Fruit fly (Drosophila melanogaster) whole organism, embryonic: ENCODE data around the gene Pi4KIIalpha.

ENCODE experiments used
- CG1024 ChIP-seq: fragments of 200-800 bp; sonication (Bioruptor generic); IDR thresholded peaks from 2 replicates; pipeline ENCODE4 v1.3.6; 2022; ENCODE audit warnings: missing biosample characterization, missing genetic modification characterization
- CG10462 ChIP-seq: fragments of 200-800 bp; sonication (Bioruptor generic); optimal IDR thresholded peaks from 2 replicates; lab custom pipeline; 2016; ENCODE audit warnings: missing biosample characterization, missing genetic modification characterization
- CG10654 ChIP-seq: fragments of 200-800 bp; sonication (Bioruptor generic); optimal IDR thresholded peaks from 2 replicates; lab custom pipeline; 2016; ENCODE audit warnings: missing biosample characterization, missing genetic modification characterization
- CG11093 ChIP-seq: fragments of 200-800 bp; sonication (Bioruptor generic); IDR thresholded peaks from 3 replicates; pipeline ENCODE4 v1.3.6; 2022; ENCODE audit warnings: missing biosample characterization, missing genetic modification characterization
- CG11456 ChIP-seq: fragments of 200-800 bp; sonication (Bioruptor generic); IDR thresholded peaks from 3 replicates; pipeline ENCODE4 v1.3.6; 2022; ENCODE audit warnings: missing biosample characterization, missing genetic modification characterization
- CG11723 ChIP-seq: fragments of 200-800 bp; sonication (Bioruptor generic); optimal IDR thresholded peaks from 2 replicates; lab custom pipeline; 2017; ENCODE audit warnings: missing biosample characterization, mild to moderate bottlenecking, missing genetic modification characterization
- CG12236 ChIP-seq: fragments of 200-800 bp; sonication (Bioruptor generic); optimal IDR thresholded peaks from 2 replicates; lab custom pipeline; 2016; ENCODE audit warnings: missing biosample characterization, missing genetic modification characterization
- CG12744 ChIP-seq: fragments of 200-800 bp; sonication (Bioruptor generic); optimal IDR thresholded peaks from 2 replicates; lab custom pipeline; 2016; ENCODE audit warnings: missing biosample characterization, missing genetic modification characterization
- CG15601 ChIP-seq: fragments of 200-800 bp; sonication (Bioruptor generic); optimal IDR thresholded peaks from 3 replicates; lab custom pipeline; 2019; ENCODE audit warnings: missing biosample characterization, mild to moderate bottlenecking, missing genetic modification characterization, moderate library complexity
- CG2678 ChIP-seq: fragments of 200-800 bp; sonication (Bioruptor generic); optimal IDR thresholded peaks from 3 replicates; lab custom pipeline; 2019; ENCODE audit warnings: missing biosample characterization, mild to moderate bottlenecking, missing genetic modification characterization, moderate library complexity
- CG2875 ChIP-seq: fragments of 200-800 bp; sonication (Bioruptor generic); optimal IDR thresholded peaks from 2 replicates; lab custom pipeline; 2017; ENCODE audit warnings: missing biosample characterization, mild to moderate bottlenecking, missing genetic modification characterization, missing genetic modification reagents
- CG30403 ChIP-seq: fragments of 200-800 bp; sonication (Bioruptor generic); optimal IDR thresholded peaks from 3 replicates; lab custom pipeline; 2016; ENCODE audit warnings: missing biosample characterization, missing genetic modification characterization
- CG3726 ChIP-seq: fragments of 200-800 bp; sonication (Bioruptor generic); IDR thresholded peaks from 3 replicates; pipeline ENCODE4, ENCODE4 v1.3.6; 2022; ENCODE audit warnings: missing biosample characterization, missing genetic modification characterization
- CG4617 ChIP-seq: fragments of 200-800 bp; sonication (Bioruptor generic); optimal IDR thresholded peaks from 3 replicates; lab custom pipeline; 2016; ENCODE audit warnings: missing biosample characterization, missing genetic modification characterization, borderline replicate concordance
- CG6683 ChIP-seq: fragments of 200-800 bp; sonication (Bioruptor generic); optimal IDR thresholded peaks from 2 replicates; lab custom pipeline; 2017; ENCODE audit warnings: missing biosample characterization, mild to moderate bottlenecking, missing genetic modification characterization, missing genetic modification reagents
- CG7372 ChIP-seq: fragments of 200-800 bp; sonication (Bioruptor generic); IDR thresholded peaks from 2 replicates; pipeline ENCODE4 v1.3.6; 2022; ENCODE audit warnings: missing biosample characterization, missing genetic modification characterization
- CG7839 ChIP-seq: fragments of 200-800 bp; sonication (Bioruptor generic); optimal IDR thresholded peaks from 3 replicates; lab custom pipeline; 2018; ENCODE audit warnings: missing biosample characterization, mild to moderate bottlenecking, missing genetic modification characterization, moderate library complexity
- CG8290 ChIP-seq, 3 experiments: fragments of 200-800 bp; sonication (Bioruptor generic); optimal IDR thresholded peaks; 2 replicates each; lab custom pipeline; 2016 to 2019; ENCODE audit warnings: missing biosample characterization in 3 of 3, missing genetic modification characterization in 3 of 3, mild to moderate bottlenecking in 2 of 3, moderate library complexity in 1 of 3
- Dfd ChIP-seq, 2 experiments: fragments of >200 bp; optimal IDR thresholded peaks; 2 replicates each; lab custom pipeline; 2017; ENCODE audit warnings: missing biosample characterization in 2 of 2, missing genetic modification characterization in 2 of 2
- ERR ChIP-seq: fragments of 200-800 bp; sonication (Bioruptor generic); optimal IDR thresholded peaks from 2 replicates; lab custom pipeline; 2016; ENCODE audit warnings: missing biosample characterization, missing genetic modification characterization
- Ets65A ChIP-seq: fragments of 200-800 bp; sonication (Bioruptor generic); peaks from one replicate; lab custom pipeline; 2016; ENCODE audit warnings: missing biosample characterization, missing genetic modification characterization
- H15 ChIP-seq: fragments of 200-800 bp; sonication (Bioruptor generic); IDR thresholded peaks from 3 replicates; pipeline ENCODE4 v1.3.6; 2022; ENCODE audit warnings: missing biosample characterization, missing genetic modification characterization
- H2.0 ChIP-seq: fragments of 200-800 bp; sonication (Bioruptor generic); IDR thresholded peaks from 2 replicates; pipeline ENCODE4 v1.3.6; 2022; ENCODE audit warnings: missing biosample characterization, missing genetic modification characterization
- Hr3 ChIP-seq: fragments of 200-800 bp; sonication (Bioruptor generic); optimal IDR thresholded peaks from 3 replicates; lab custom pipeline; 2016; ENCODE audit warnings: missing biosample characterization, missing genetic modification characterization
- Kr ChIP-seq: fragments of 200-800 bp; sonication (Bioruptor generic); optimal IDR thresholded peaks from 2 replicates; lab custom pipeline; 2017; ENCODE audit warnings: missing biosample characterization, mild to moderate bottlenecking, missing genetic modification characterization
- Lim3 ChIP-seq: fragments of 200-800 bp; sonication (Bioruptor generic); IDR thresholded peaks from 2 replicates; pipeline ENCODE4 v1.3.6; 2022; ENCODE audit warnings: missing biosample characterization, missing genetic modification characterization
- Mrtf ChIP-seq: fragments of 200-800 bp; sonication (Bioruptor generic); IDR thresholded peaks from 3 replicates; pipeline ENCODE4 v1.3.6; 2022; ENCODE audit warnings: missing biosample characterization, missing genetic modification characterization
- NC2β ChIP-seq: fragments of 200-800 bp; sonication (Bioruptor generic); optimal IDR thresholded peaks from 2 replicates; lab custom pipeline; 2016; ENCODE audit warnings: missing biosample characterization, missing genetic modification characterization
- Oaz ChIP-seq: fragments of 200-800 bp; sonication (Bioruptor generic); IDR thresholded peaks from 2 replicates; pipeline ENCODE4 v1.3.6; 2022; ENCODE audit warnings: missing biosample characterization, missing genetic modification characterization
- Optix ChIP-seq: fragments of 200-800 bp; sonication (Bioruptor generic); IDR thresholded peaks from 3 replicates; pipeline ENCODE4 v1.3.6; 2022; ENCODE audit warnings: missing biosample characterization, missing genetic modification characterization
- Ssrp ChIP-seq: fragments of 200-800 bp; sonication (Bioruptor generic); optimal IDR thresholded peaks from 2 replicates; lab custom pipeline; 2018; ENCODE audit warnings: missing biosample characterization, mild to moderate bottlenecking, missing genetic modification characterization, moderate library complexity
- TFAM ChIP-seq: fragments of 200-800 bp; sonication (Bioruptor generic); optimal IDR thresholded peaks from 2 replicates; lab custom pipeline; 2017; ENCODE audit warnings: missing biosample characterization, missing genetic modification characterization, inconsistent platforms
- ap ChIP-seq: fragments of 200-800 bp; sonication (Bioruptor generic); IDR thresholded peaks from 2 replicates; pipeline ENCODE4 v1.3.6; 2022; ENCODE audit warnings: missing biosample characterization, missing genetic modification characterization
- cad ChIP-seq: fragments of >200 bp; optimal IDR thresholded peaks from 2 replicates; lab custom pipeline; 2017; ENCODE audit warnings: missing biosample characterization, missing genetic modification characterization
- chif ChIP-seq, 2 experiments: fragments of 200-800 bp; sonication (Bioruptor generic); optimal IDR thresholded peaks; 3 replicates each; lab custom pipeline; 2016; ENCODE audit warnings: missing biosample characterization in 2 of 2, missing genetic modification characterization in 2 of 2
- chinmo ChIP-seq: fragments of 200-800 bp; sonication (Bioruptor generic); IDR thresholded peaks from 4 replicates; pipeline ENCODE4 v1.3.6; 2022; ENCODE audit warnings: missing biosample characterization, missing genetic modification characterization; ENCODE audit not compliant: partially characterized antibody
- ci ChIP-seq: fragments of 200-800 bp; sonication (Bioruptor generic); IDR thresholded peaks from 3 replicates; pipeline ENCODE4 v1.3.6; 2022; ENCODE audit warnings: missing biosample characterization, missing genetic modification characterization
- crol ChIP-seq: fragments of 200-800 bp; sonication (Bioruptor generic); IDR thresholded peaks from 2 replicates; pipeline ENCODE4 v1.3.6; 2022; ENCODE audit warnings: missing biosample characterization, missing genetic modification characterization
- dm ChIP-seq: fragments of 200-800 bp; sonication (Bioruptor generic); optimal IDR thresholded peaks from 3 replicates; lab custom pipeline; 2016; ENCODE audit warnings: missing biosample characterization, missing genetic modification characterization
- dysf ChIP-seq: fragments of 200-800 bp; sonication (Bioruptor generic); IDR thresholded peaks from 3 replicates; pipeline ENCODE4 v1.3.6; 2022; ENCODE audit warnings: missing biosample characterization, missing genetic modification characterization
- gem ChIP-seq: fragments of 200-800 bp; sonication (Bioruptor generic); optimal IDR thresholded peaks from 2 replicates; lab custom pipeline; 2019; ENCODE audit warnings: missing biosample characterization, mild to moderate bottlenecking, missing genetic modification characterization, moderate library complexity
- grau ChIP-seq: fragments of 200-800 bp; optimal IDR thresholded peaks from 3 replicates; lab custom pipeline; 2019; ENCODE audit warnings: missing biosample characterization, mild to moderate bottlenecking, missing genetic modification characterization, moderate library complexity
- grn ChIP-seq: fragments of 200-800 bp; sonication (Bioruptor generic); optimal IDR thresholded peaks from 3 replicates; lab custom pipeline; 2017; ENCODE audit warnings: missing biosample characterization, missing genetic modification characterization
- gt ChIP-seq: fragments of 200-800 bp; sonication (Bioruptor generic); IDR thresholded peaks from 2 replicates; pipeline ENCODE4 v1.3.6; 2022; ENCODE audit warnings: missing biosample characterization, missing genetic modification characterization
- hb ChIP-seq: fragments of 200-800 bp; sonication (Bioruptor generic); IDR thresholded peaks from 3 replicates; pipeline ENCODE4 v1.3.6; 2022; ENCODE audit warnings: missing biosample characterization, missing genetic modification characterization; ENCODE audit not compliant: partially characterized antibody
- her ChIP-seq: fragments of 200-800 bp; sonication (Bioruptor generic); optimal IDR thresholded peaks from 2 replicates; lab custom pipeline; 2016; ENCODE audit warnings: missing biosample characterization, missing genetic modification characterization
- hth ChIP-seq: fragments of >200 bp; optimal IDR thresholded peaks from 2 replicates; lab custom pipeline; 2017; ENCODE audit warnings: inconsistent platforms
- kay ChIP-seq: fragments of 200-800 bp; sonication (Bioruptor generic); optimal IDR thresholded peaks from 2 replicates; lab custom pipeline; 2016; ENCODE audit warnings: missing biosample characterization, missing genetic modification characterization
- lab ChIP-seq: fragments of 200-800 bp; sonication (Bioruptor generic); optimal IDR thresholded peaks from 3 replicates; lab custom pipeline; 2017; ENCODE audit warnings: missing biosample characterization, missing genetic modification characterization, mild to moderate bottlenecking, moderate library complexity, missing genetic modification reagents
- otp ChIP-seq: fragments of 200-800 bp; sonication (Bioruptor generic); IDR thresholded peaks from 3 replicates; pipeline ENCODE4, ENCODE4 v1.3.6; 2022; ENCODE audit warnings: missing biosample characterization, missing genetic modification characterization
- scrt ChIP-seq: fragments of 200-800 bp; sonication (Bioruptor generic); optimal IDR thresholded peaks from 2 replicates; lab custom pipeline; 2018; ENCODE audit warnings: missing biosample characterization, mild to moderate bottlenecking, missing genetic modification characterization, moderate library complexity
- sens-2 ChIP-seq: fragments of 200-800 bp; sonication (Bioruptor generic); IDR thresholded peaks from 2 replicates; pipeline ENCODE4 v1.3.6; 2022; ENCODE audit warnings: missing biosample characterization, missing genetic modification characterization
- zfh2 ChIP-seq: fragments of 200-800 bp; sonication (Bioruptor generic); optimal IDR thresholded peaks from 2 replicates; lab custom pipeline; 2016; ENCODE audit warnings: missing biosample characterization, missing genetic modification characterization

Gene Pi4KIIalpha

DNA sequence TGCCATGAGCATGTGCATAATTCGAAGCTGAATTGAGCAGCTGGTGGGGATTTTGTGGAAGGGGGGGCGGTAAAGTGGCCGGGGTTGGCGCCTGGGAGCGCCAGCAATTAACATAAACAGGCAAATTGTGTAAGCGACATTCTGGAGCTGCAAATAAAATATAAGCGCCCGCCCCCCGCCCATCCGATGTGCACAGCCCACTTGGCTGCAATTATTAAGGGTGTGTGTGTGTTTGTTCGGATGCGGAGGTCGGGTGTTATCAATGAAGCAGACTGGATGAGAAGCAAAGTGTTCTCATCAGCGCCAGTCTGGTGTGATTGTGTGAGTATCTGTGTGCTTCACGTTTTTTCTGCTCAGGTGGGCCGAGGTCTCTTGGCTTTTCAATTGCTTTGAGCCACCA is 43.7 kb downstream of the Pi4KIIalpha start:
- TF ChIP-seq crol (GFP tag; lab: Robert Waterston, UW) (peak; percentile 21; the same call in 1 of the 2 replicates), hb (0 out of 3 replicates have a peak, but pooled peaks have one; percentile 16), Optix (GFP tag; lab: Robert Waterston, UW) (no peak), ap (GFP tag; lab: Robert Waterston, UW) (no peak), CG2678 (tag; lab: Kevin White, UChicago) (no peak), hth (lab: Kevin White, UChicago) (no peak), chinmo (GFP tag; lab: Robert Waterston, UW) (0 out of 4 replicates have a peak, but pooled peaks have one; percentile 58), CG11723 (GFP tag; lab: Kevin White, UChicago) (no peak), CG1024 (GFP tag; lab: Robert Waterston, UW) (no peak), H2.0 (GFP tag; lab: Robert Waterston, UW) (no peak), CG3726 (no peak), dysf (GFP tag; lab: Robert Waterston, UW) (no peak), gt (0 out of 2 replicates have a peak, but pooled peaks have one; percentile 7), CG11456 (GFP tag; lab: Robert Waterston, UW) (no peak), Lim3 (no peak), NC2β (GFP tag; lab: Kevin White, UChicago) (no peak), CG12744 (no peak), Ets65A (peak; percentile 27), Mrtf (GFP tag; lab: Robert Waterston, UW) (no peak), CG7839 (tag; lab: Kevin White, UChicago) (no peak), dm (no peak), CG7372 (0 out of 2 replicates have a peak, but pooled peaks have one; percentile 12), H15 (no peak), scrt (no peak), zfh2 (no peak), grau (tag; lab: Kevin White, UChicago) (no peak), cad (GFP tag; lab: Kevin White, UChicago) (no peak), grn (GFP tag; lab: Kevin White, UChicago) (no peak)
- TF ChIP-seq, all 482 proteins: peak for 6

DNA sequence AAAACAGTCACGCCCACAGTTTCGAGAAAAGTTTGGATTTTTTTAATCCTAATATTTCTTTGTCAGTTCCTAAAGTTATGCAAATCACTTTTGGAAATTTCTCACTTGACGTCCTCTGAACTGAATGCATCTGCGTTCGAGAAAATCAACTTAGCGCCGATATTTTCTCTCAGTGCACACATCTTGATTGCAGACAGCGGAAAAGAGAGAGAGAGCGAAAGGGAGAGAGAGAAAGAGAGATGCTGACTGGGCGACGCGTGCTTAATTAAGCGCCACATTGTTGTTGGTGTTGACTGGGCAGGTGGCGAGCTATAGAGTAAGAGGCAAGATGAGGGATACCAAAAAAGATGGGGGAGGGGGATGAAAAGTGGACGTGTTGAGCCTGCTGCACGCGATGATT is 44.8 kb downstream of the Pi4KIIalpha start:
- TF ChIP-seq CG10654 (GFP tag; lab: Kevin White, UChicago) (peak; percentile 4), her (GFP tag; lab: Kevin White, UChicago) (peak; percentile 54), CG11093 (no peak), Oaz (GFP tag; lab: Robert Waterston, UW) (no peak), CG10462 (GFP tag; lab: Kevin White, UChicago) (no peak), Dfd (GFP tag; optimal IDR thresholded peaks at IDR 0.05; lab: Kevin White, UChicago) (no peak), sens-2 (peak; percentile 44; the same call in 1 of the 2 replicates), CG15601 (tag; lab: Kevin White, UChicago) (peak; percentile 29), CG12236 (GFP tag; lab: Kevin White, UChicago) (no peak), lab (GFP tag; lab: Kevin White, UChicago) (no peak), Hr3 (GFP tag; lab: Kevin White, UChicago) (peak; percentile 11), CG30403 (GFP tag; lab: Kevin White, UChicago) (peak; percentile 58), ERR (GFP tag; lab: Kevin White, UChicago) (no peak), Ssrp (tag; lab: Kevin White, UChicago) (peak; percentile 60), Kr (GFP tag; lab: Kevin White, UChicago) (no peak), kay (GFP tag; lab: Kevin White, UChicago) (no peak), CG2875 (peak; percentile 40), ci (peak; percentile 76), CG4617 (GFP tag; lab: Kevin White, UChicago) (no peak), TFAM (GFP tag; lab: Kevin White, UChicago) (no peak), chif (GFP tag; optimal IDR thresholded peaks at IDR 0.05; lab: Kevin White, UChicago) (peak in 1 of 2 experiments; percentile 56), otp (GFP tag; lab: Robert Waterston, UW) (0 out of 3 replicates have a peak, but pooled peaks have one; percentile 57), gem (tag; lab: Kevin White, UChicago) (peak; percentile 72), CG6683 (no peak), CG8290 (GFP tag; optimal IDR thresholded peaks at IDR 0.05; lab: Kevin White, UChicago) (peak; percentile 23), CG8290 (tag; optimal IDR thresholded peaks at IDR 0.05; lab: Kevin White, UChicago) (peak in 1 of 2 experiments; percentile 55)
